In the genomic region with DNA sequence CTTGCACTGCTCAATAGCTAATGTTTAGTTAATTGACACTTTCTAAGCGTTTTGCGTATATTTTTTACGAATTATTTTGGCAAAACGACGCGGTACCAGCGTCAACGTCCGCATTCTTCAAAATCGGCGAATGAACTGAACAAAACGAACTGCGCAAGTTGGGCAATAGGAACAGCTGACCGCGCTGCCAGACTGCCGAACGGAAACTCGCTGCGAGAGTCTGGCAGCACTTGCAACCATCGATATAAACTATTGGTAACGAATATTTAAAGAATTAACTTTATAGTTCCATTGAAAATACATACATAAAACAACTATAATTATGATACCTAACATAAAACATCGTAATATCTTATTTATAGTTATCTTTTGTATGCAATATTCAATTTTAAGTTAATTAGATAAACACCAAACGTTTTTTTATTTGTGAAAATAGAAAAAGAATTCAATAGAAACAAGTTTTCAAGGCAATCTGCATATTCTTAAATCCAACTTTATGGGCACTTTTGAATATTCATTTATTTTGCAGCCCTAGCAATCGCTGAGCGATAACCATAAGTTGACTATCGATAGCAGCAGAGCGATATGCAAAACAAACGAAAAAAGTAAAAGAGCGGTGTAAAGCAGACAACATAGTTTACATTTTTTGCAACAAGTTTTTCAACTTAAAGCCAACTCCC, we compare ENCODE assay signal across 1 fruit fly cellular context.
A peak's percentile ranks its signal among the peaks of the same experiment; 100 is the strongest.
TF ChIP-seq lines count a peak whose summit lies in the region.

TSS of gene Hs6st (minus strand) at position 141 of the 680 bp plus-strand sequence.
TSS of gene MED25 (plus strand) at position 576 of the 680 bp plus-strand sequence.

TF ChIP-seq in whole organism, embryonic, 481 proteins besides CTCF, POLR2A, EP300 and RAD21 (continued from another document):
- no peak for TF ChIP-seq Taf1 (GFP tag; IDR thresholded peaks at IDR 0.05; lab: Robert Waterston, UW)
- no peak for TF ChIP-seq CG6813 (GFP tag; optimal IDR thresholded peaks at IDR 0.05; lab: Kevin White, UChicago)
- TF ChIP-seq sr (GFP tag; IDR thresholded peaks at IDR 0.05; lab: Robert Waterston, UW) = no peak
- TF ChIP-seq pho (GFP tag; optimal IDR thresholded peaks at IDR 0.05; lab: Kevin White, UChicago) = no peak
- peak; percentile 60 for TF ChIP-seq stwl (tag; optimal IDR thresholded peaks at IDR 0.05; lab: Kevin White, UChicago)
- TF ChIP-seq CG34422 (GFP tag; IDR thresholded peaks at IDR 0.05; lab: Robert Waterston, UW) = peak; percentile 84; the same call in 1 of the 3 replicates
- peak; percentile 29 for TF ChIP-seq Six4 (GFP tag; optimal IDR thresholded peaks at IDR 0.05; lab: Kevin White, UChicago)
- no peak for TF ChIP-seq CkIIα-i1 (GFP tag; IDR thresholded peaks at IDR 0.05; lab: Robert Waterston, UW)
- TF ChIP-seq yki (optimal IDR thresholded peaks at IDR 0.05; lab: Kevin White, UChicago) = no peak
- peak; percentile 46; the same call in 1 of the 2 replicates for TF ChIP-seq onecut (GFP tag; IDR thresholded peaks at IDR 0.05; lab: Robert Waterston, UW)
- TF ChIP-seq CG11085 (GFP tag; IDR thresholded peaks at IDR 0.05; lab: Robert Waterston, UW) = peak; percentile 32; the same call in 1 of the 2 replicates
- TF ChIP-seq CG8478 (optimal IDR thresholded peaks at IDR 0.05; lab: Kevin White, UChicago) = no peak
- no peak for TF ChIP-seq CG8281 (tag; optimal IDR thresholded peaks at IDR 0.05; lab: Kevin White, UChicago)
- no peak for TF ChIP-seq CG2202 (tag; optimal IDR thresholded peaks at IDR 0.05; lab: Kevin White, UChicago)
- TF ChIP-seq CG8765 (GFP tag; IDR thresholded peaks at IDR 0.05; lab: Robert Waterston, UW) = no peak; the same call in 1 of the 2 replicates
- peak; percentile 74 for TF ChIP-seq ind (GFP tag; optimal IDR thresholded peaks at IDR 0.05; lab: Kevin White, UChicago)
- no peak for TF ChIP-seq maf-S (GFP tag; optimal IDR thresholded peaks at IDR 0.05; lab: Kevin White, UChicago)
- TF ChIP-seq NK7.1 (GFP tag; optimal IDR thresholded peaks at IDR 0.05; lab: Kevin White, UChicago) = peak; percentile 2
- TF ChIP-seq eyg (GFP tag; optimal IDR thresholded peaks at IDR 0.05; lab: Kevin White, UChicago) = no peak
- no peak for TF ChIP-seq gfzf (GFP tag; optimal IDR thresholded peaks at IDR 0.05; lab: Kevin White, UChicago)
- TF ChIP-seq zf30C (GFP tag; optimal IDR thresholded peaks at IDR 0.05; lab: Kevin White, UChicago) = no peak
- TF ChIP-seq eve (GFP tag; optimal IDR thresholded peaks at IDR 0.05; lab: Kevin White, UChicago) = no peak
- TF ChIP-seq Trl (optimal IDR thresholded peaks at IDR 0.05; lab: Kevin White, UChicago) = no peak
- no peak for TF ChIP-seq Trl (GFP tag; optimal IDR thresholded peaks at IDR 0.05; lab: Kevin White, UChicago)
- 0 out of 3 replicates have a peak, but pooled peaks have one; percentile 29 for TF ChIP-seq dysf (GFP tag; IDR thresholded peaks at IDR 0.05; lab: Robert Waterston, UW)
- no peak for TF ChIP-seq lov (optimal IDR thresholded peaks at IDR 0.05; lab: Kevin White, UChicago)
- no peak for TF ChIP-seq lov (GFP tag; IDR thresholded peaks at IDR 0.05; lab: Robert Waterston, UW)
- peak; percentile 14 for TF ChIP-seq CG15696 (tag; optimal IDR thresholded peaks at IDR 0.05; lab: Kevin White, UChicago)
- peak; percentile 88 for TF ChIP-seq BEAF-32 (GFP tag; optimal IDR thresholded peaks at IDR 0.05; lab: Kevin White, UChicago)
- peak; percentile 61 for TF ChIP-seq CG10979 (tag; optimal IDR thresholded peaks at IDR 0.05; lab: Kevin White, UChicago)
- no peak for TF ChIP-seq da (GFP tag; optimal IDR thresholded peaks at IDR 0.05; lab: Kevin White, UChicago)
- no peak for TF ChIP-seq h (optimal IDR thresholded peaks at IDR 0.05; lab: Kevin White, UChicago)
- no peak for TF ChIP-seq Aef1 (GFP tag; IDR thresholded peaks at IDR 0.05; lab: Robert Waterston, UW)
- TF ChIP-seq CG3995 (GFP tag; optimal IDR thresholded peaks at IDR 0.05; lab: Kevin White, UChicago) = peak; percentile 63
- TF ChIP-seq CG31224 (GFP tag; IDR thresholded peaks at IDR 0.05; lab: Robert Waterston, UW) = no peak
- TF ChIP-seq gsb-n (tag; optimal IDR thresholded peaks at IDR 0.05; lab: Kevin White, UChicago) = no peak
- no peak for TF ChIP-seq dpn (GFP tag; optimal IDR thresholded peaks at IDR 0.05; lab: Kevin White, UChicago)
- TF ChIP-seq CG4328 (GFP tag; optimal IDR thresholded peaks at IDR 0.05; lab: Kevin White, UChicago) = peak; percentile 48
- TF ChIP-seq CG12299 (tag; optimal IDR thresholded peaks at IDR 0.05; lab: Kevin White, UChicago) = no peak
- TF ChIP-seq CG12104 (GFP tag; optimal IDR thresholded peaks at IDR 0.05; lab: Kevin White, UChicago) = peak; percentile 70
- TF ChIP-seq HLH3B (GFP tag; IDR thresholded peaks at IDR 0.05; lab: Robert Waterston, UW) = no peak; the same call in 1 of the 2 replicates
- TF ChIP-seq CG14710 (tag; optimal IDR thresholded peaks at IDR 0.05; lab: Kevin White, UChicago) = peak; percentile 88
- TF ChIP-seq TFAM (GFP tag; optimal IDR thresholded peaks at IDR 0.05; lab: Kevin White, UChicago) = no peak
- peak; percentile 82 for TF ChIP-seq Scr (GFP tag; IDR thresholded peaks at IDR 0.05; lab: Robert Waterston, UW; ENCODE audit: partially characterized antibody)
- peak; percentile 76 for TF ChIP-seq CG16813 (GFP tag; IDR thresholded peaks at IDR 0.05; lab: Robert Waterston, UW; ENCODE audit: partially characterized antibody)
- peak; percentile 29; the same call in 1 of the 2 replicates for TF ChIP-seq CG11247 (GFP tag; IDR thresholded peaks at IDR 0.05; lab: Robert Waterston, UW)
- peak; percentile 60 for TF ChIP-seq CG1233 (GFP tag; optimal IDR thresholded peaks at IDR 0.05; lab: Kevin White, UChicago)
- peak; percentile 88 for TF ChIP-seq Sin3A (optimal IDR thresholded peaks at IDR 0.05; lab: Kevin White, UChicago)
- TF ChIP-seq CG34224 (GFP tag; IDR thresholded peaks at IDR 0.05; lab: Robert Waterston, UW; ENCODE audit: partially characterized antibody) = peak; percentile 70; the same call in 2 of the 3 replicates
- TF ChIP-seq Bgb (GFP tag; IDR thresholded peaks at IDR 0.05; lab: Robert Waterston, UW; ENCODE audit: partially characterized antibody) = peak; percentile 61
- peak; percentile 40 for TF ChIP-seq CG30020 (tag; optimal IDR thresholded peaks at IDR 0.05; lab: Kevin White, UChicago)
- TF ChIP-seq cas (GFP tag; IDR thresholded peaks at IDR 0.05; lab: Robert Waterston, UW) = no peak
- peak; percentile 53 for TF ChIP-seq fd96Cb (tag; optimal IDR thresholded peaks at IDR 0.05; lab: Kevin White, UChicago)
- TF ChIP-seq CG31441 (GFP tag; IDR thresholded peaks at IDR 0.05; lab: Robert Waterston, UW) = peak; percentile 53; the same call in 1 of the 2 replicates
- TF ChIP-seq CG3726 (GFP tag; IDR thresholded peaks at IDR 0.05; lab: Robert Waterston, UW) = no peak
- TF ChIP-seq Ets97D (GFP tag; optimal IDR thresholded peaks at IDR 0.05; lab: Kevin White, UChicago) = peak; percentile 79
- TF ChIP-seq CG10366 (GFP tag; IDR thresholded peaks at IDR 0.05; lab: Robert Waterston, UW) = no peak
- peak; percentile 51 for TF ChIP-seq CG11504 (tag; optimal IDR thresholded peaks at IDR 0.05; lab: Kevin White, UChicago)
- TF ChIP-seq Xbp1 (GFP tag; optimal IDR thresholded peaks at IDR 0.05; lab: Kevin White, UChicago) = peak; percentile 19
- no peak for TF ChIP-seq CG11093 (GFP tag; IDR thresholded peaks at IDR 0.05; lab: Robert Waterston, UW)
- no peak for TF ChIP-seq lbe (GFP tag; optimal IDR thresholded peaks at IDR 0.05; lab: Kevin White, UChicago)
- TF ChIP-seq gcm2 (GFP tag; optimal IDR thresholded peaks at IDR 0.05; lab: Kevin White, UChicago) = no peak
